Fruit fly (Drosophila melanogaster) whole organism, pupa: ENCODE measurements around the gene Pmvk.

ENCODE experiments used
- CG10348 ChIP-seq: fragments of 200-800 bp; sonication (Bioruptor generic); IDR thresholded peaks from 2 replicates; pipeline ENCODE4 v1.3.6; 2022; ENCODE audit warnings: missing biosample characterization, missing genetic modification characterization
- CG12605 ChIP-seq: fragments of 200-800 bp; sonication (Bioruptor generic); IDR thresholded peaks from 2 replicates; pipeline ENCODE4 v1.3.6; 2022; ENCODE audit warnings: missing biosample characterization, missing genetic modification characterization
- CG13204 ChIP-seq: fragments of 200-800 bp; sonication (Bioruptor generic); optimal IDR thresholded peaks from 2 replicates; lab custom pipeline; 2018; ENCODE audit warnings: missing biosample characterization, mild to moderate bottlenecking, missing genetic modification characterization, moderate library complexity
- CG14655 ChIP-seq: fragments of 200-800 bp; sonication (Bioruptor generic); optimal IDR thresholded peaks from 3 replicates; lab custom pipeline; 2017; ENCODE audit warnings: mild to moderate bottlenecking, missing biosample characterization, missing genetic modification reagents, missing genetic modification characterization
- CG15710 ChIP-seq: fragments of 200-800 bp; sonication (Bioruptor generic); optimal IDR thresholded peaks from 2 replicates; lab custom pipeline; 2018; ENCODE audit warnings: missing biosample characterization, mild to moderate bottlenecking, missing genetic modification characterization, moderate library complexity
- CG17806 ChIP-seq: fragments of 200-800 bp; sonication (Bioruptor generic); optimal IDR thresholded peaks from 2 replicates; lab custom pipeline; 2018; ENCODE audit warnings: missing biosample characterization, mild to moderate bottlenecking, missing genetic modification characterization, moderate library complexity
- CG32121 ChIP-seq: fragments of 200-800 bp; sonication (Bioruptor generic); IDR thresholded peaks from 2 replicates; pipeline ENCODE4 v1.3.6; 2022; ENCODE audit warnings: missing biosample characterization, missing genetic modification characterization
- CG34367 ChIP-seq: fragments of 200-800 bp; sonication (Bioruptor generic); optimal IDR thresholded peaks from 2 replicates; lab custom pipeline; 2018; ENCODE audit warnings: missing biosample characterization, mild to moderate bottlenecking, missing genetic modification characterization
- CG4496 ChIP-seq: fragments of 200-800 bp; sonication (Bioruptor generic); IDR thresholded peaks from 3 replicates; pipeline ENCODE4 v1.3.6; 2022; ENCODE audit warnings: missing biosample characterization, missing genetic modification characterization
- CG8159 ChIP-seq: fragments of 200-800 bp; sonication (Bioruptor generic); optimal IDR thresholded peaks from 3 replicates; lab custom pipeline; 2018; ENCODE audit warnings: missing biosample characterization, mild to moderate bottlenecking, missing genetic modification characterization, moderate library complexity
- CG8301 ChIP-seq: fragments of 200-800 bp; sonication (Bioruptor generic); optimal IDR thresholded peaks from 2 replicates; lab custom pipeline; 2018; ENCODE audit warnings: missing biosample characterization, mild to moderate bottlenecking, missing genetic modification characterization
- CG9948 ChIP-seq: fragments of 200-800 bp; sonication (Bioruptor generic); optimal IDR thresholded peaks from 2 replicates; lab custom pipeline; 2018; ENCODE audit warnings: missing biosample characterization, mild to moderate bottlenecking, missing genetic modification characterization, moderate library complexity
- D1 ChIP-seq: fragments of 200-800 bp; sonication (Bioruptor generic); optimal IDR thresholded peaks from 2 replicates; lab custom pipeline; 2018; ENCODE audit warnings: missing biosample characterization, mild to moderate bottlenecking, missing genetic modification characterization, moderate library complexity
- EcR ChIP-seq: fragments of 200-800 bp; sonication (Bioruptor generic); optimal IDR thresholded peaks from 3 replicates; lab custom pipeline; 2019; ENCODE audit warnings: missing biosample characterization, missing genetic modification characterization, mild to moderate bottlenecking, moderate library complexity, missing genetic modification reagents
- Ets98B ChIP-seq: fragments of 200-800 bp; sonication (Bioruptor generic); IDR thresholded peaks from 2 replicates; pipeline ENCODE4 v1.3.6; 2022; ENCODE audit warnings: missing biosample characterization, missing genetic modification characterization
- Pif1A ChIP-seq: fragments of 200-800 bp; sonication (Bioruptor generic); optimal IDR thresholded peaks from 3 replicates; lab custom pipeline; 2016; ENCODE audit warnings: missing biosample characterization, missing genetic modification characterization
- Pif1B ChIP-seq: fragments of 200-800 bp; sonication (Bioruptor generic); optimal IDR thresholded peaks from 3 replicates; lab custom pipeline; 2016; ENCODE audit warnings: missing biosample characterization, missing genetic modification characterization
- Snoo ChIP-seq: fragments of 200-800 bp; sonication (Bioruptor generic); optimal IDR thresholded peaks from 3 replicates; lab custom pipeline; 2017; ENCODE audit warnings: missing biosample characterization, mild to moderate bottlenecking, missing genetic modification characterization, inconsistent platforms
- fd96Ca ChIP-seq: fragments of 200-800 bp; sonication (Bioruptor generic); IDR thresholded peaks from 3 replicates; pipeline ENCODE4 v1.3.6; 2022; ENCODE audit warnings: missing biosample characterization, missing genetic modification characterization
- gl ChIP-seq: fragments of 200-800 bp; sonication (Bioruptor generic); optimal IDR thresholded peaks from 2 replicates; lab custom pipeline; 2018; ENCODE audit warnings: missing biosample characterization, mild to moderate bottlenecking, missing genetic modification characterization
- rn ChIP-seq: fragments of 200-800 bp; sonication (Bioruptor generic); IDR thresholded peaks from 2 replicates; pipeline ENCODE4 v1.3.6; 2022; ENCODE audit warnings: missing biosample characterization, missing genetic modification characterization

The Pmvk gene

DNA sequence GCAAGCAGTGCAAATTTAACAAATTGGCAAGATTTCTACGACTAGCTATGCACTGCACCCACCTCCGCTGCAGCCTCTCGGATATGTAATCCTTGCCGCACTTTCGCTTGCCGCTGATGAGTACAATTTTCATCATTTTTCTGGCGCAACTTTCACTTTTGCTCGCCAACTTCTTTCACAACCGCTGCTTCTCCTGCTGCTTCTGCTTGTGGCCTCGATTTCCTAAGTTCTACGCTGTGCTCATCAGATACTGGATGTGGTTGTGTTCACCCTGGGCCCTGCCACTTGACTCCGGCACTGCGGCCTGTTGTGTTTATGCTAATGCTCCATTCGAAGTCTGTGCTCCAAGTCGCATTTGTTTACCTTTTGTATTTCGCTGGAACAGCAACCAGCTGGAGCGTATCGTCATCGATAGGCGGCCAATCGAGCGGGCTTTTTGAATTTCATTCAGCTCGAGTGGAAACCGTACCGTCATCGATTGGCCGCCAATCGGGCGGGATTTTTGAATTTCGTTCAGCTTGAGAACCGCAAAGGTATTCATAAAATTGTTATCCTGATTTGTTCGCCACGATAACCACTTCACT is at the start of gene Pmvk:
Pmvk (minus strand) TSS at position 357 of the 584 bp plus-strand sequence.
- peak; percentile 31 for TF ChIP-seq CG8301 (tag; lab: Kevin White, UChicago)
- TF ChIP-seq EcR (GFP tag; lab: Kevin White, UChicago): no peak

DNA sequence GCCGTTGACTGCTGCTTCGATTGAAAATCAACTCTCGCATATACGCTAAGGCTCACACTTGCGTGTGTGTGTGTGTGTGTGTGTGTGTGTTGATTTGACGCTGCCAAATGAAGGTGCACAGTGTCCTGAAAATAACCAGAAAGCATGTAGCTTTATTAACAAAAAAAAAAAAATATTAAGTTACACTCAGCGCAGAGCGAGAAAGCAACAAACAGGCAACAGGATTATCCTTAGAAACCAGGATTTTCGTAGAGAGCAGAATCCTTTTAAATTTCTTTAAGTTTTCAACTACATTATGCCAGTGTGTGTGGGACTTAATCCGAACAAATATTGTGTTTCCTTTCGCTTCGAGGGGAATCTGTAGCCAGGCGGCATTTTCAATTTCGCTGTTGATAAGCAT is 47.9 kb upstream of the Pmvk start:
- TF ChIP-seq CG32121 (GFP tag; lab: Robert Waterston, UW) (no peak), CG17806 (tag; lab: Kevin White, UChicago) (no peak), CG9948 (no peak), CG12605 (no peak), CG8301 (tag; lab: Kevin White, UChicago) (no peak)

DNA sequence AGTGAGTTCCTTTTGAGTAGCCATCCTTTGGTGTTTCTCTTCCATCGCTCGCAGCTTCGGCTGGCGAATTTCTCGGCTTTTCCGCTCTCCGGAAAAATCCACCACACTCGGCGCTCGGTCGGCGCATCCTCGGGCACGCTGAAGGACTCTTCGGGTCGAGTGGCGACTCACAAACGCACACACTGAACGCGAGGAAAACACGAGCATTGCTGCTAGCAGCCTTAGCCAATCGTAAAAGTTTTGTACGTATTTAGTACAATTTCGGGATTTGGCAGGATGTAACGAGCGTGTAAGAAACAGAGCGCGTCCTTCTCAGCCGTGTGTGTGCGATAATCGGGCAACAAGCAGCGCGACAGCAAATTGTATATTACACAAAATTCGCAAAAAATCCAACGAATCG is 26.2 kb upstream of the Pmvk start, which contains the start of gene CG46244:
CG46244 (plus strand) TSS at position 252 of the 400 bp plus-strand sequence.
- TF ChIP-seq Snoo (no peak), CG17806 (tag; lab: Kevin White, UChicago) (no peak), CG8301 (tag; lab: Kevin White, UChicago) (no peak), Pif1B (GFP tag; lab: Kevin White, UChicago) (no peak), CG32121 (GFP tag; lab: Robert Waterston, UW) (no peak), D1 (tag; lab: Kevin White, UChicago) (no peak), gl (tag; lab: Kevin White, UChicago) (no peak), fd96Ca (GFP tag; lab: Robert Waterston, UW) (no peak), CG8159 (tag; lab: Kevin White, UChicago) (no peak), CG34367 (no peak), CG12605 (no peak), EcR (GFP tag; lab: Kevin White, UChicago) (no peak), CG4496 (no peak), rn (GFP tag; lab: Robert Waterston, UW) (no peak), CG13204 (GFP tag; lab: Kevin White, UChicago) (no peak), Ets98B (GFP tag; lab: Robert Waterston, UW) (no peak)

DNA sequence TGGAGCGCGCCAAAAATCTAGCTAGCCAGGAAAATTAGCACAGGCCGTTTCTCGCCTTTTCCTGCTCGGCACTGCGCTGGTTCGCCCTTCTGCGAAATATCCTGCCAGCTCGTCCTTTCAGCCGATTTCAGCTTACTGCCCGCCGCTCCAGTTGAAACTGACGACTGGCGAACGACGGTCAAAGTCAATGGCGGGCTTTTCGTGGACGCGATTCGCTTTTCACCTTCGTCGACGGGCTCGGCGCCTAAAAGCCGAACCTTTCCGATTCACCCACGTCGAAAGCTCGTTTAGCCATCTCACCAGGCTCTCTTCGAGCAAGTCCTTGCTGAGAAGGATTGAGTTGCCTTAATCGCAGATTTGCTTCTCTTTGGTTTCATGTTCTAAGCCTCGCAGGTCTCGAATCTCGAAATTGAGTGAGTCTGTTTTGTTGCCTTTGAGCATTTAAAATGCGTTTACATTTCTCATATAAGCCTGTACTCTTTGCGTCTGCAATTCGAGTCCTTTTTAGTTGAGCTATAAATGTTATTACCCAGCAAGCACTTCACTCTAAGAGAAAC is 25.3 kb upstream of the Pmvk start:
- no peak for TF ChIP-seq CG8301 (tag; lab: Kevin White, UChicago)
- TF ChIP-seq Ets98B (GFP tag; lab: Robert Waterston, UW): no peak
- TF ChIP-seq CG14655: no peak
- TF ChIP-seq gl (tag; lab: Kevin White, UChicago): no peak
- TF ChIP-seq CG10348 (GFP tag; lab: Robert Waterston, UW): no peak
- no peak for TF ChIP-seq Pif1A (GFP tag; lab: Kevin White, UChicago)
- no peak for TF ChIP-seq CG12605
- TF ChIP-seq CG4496: no peak
- no peak for TF ChIP-seq rn (GFP tag; lab: Robert Waterston, UW)
- TF ChIP-seq CG17806 (tag; lab: Kevin White, UChicago): no peak
- no peak for TF ChIP-seq fd96Ca (GFP tag; lab: Robert Waterston, UW)
- no peak for TF ChIP-seq CG8159 (tag; lab: Kevin White, UChicago)
- no peak for TF ChIP-seq CG9948
- TF ChIP-seq CG15710: no peak
- TF ChIP-seq CG13204 (GFP tag; lab: Kevin White, UChicago): no peak
- TF ChIP-seq EcR (GFP tag; lab: Kevin White, UChicago): no peak

DNA sequence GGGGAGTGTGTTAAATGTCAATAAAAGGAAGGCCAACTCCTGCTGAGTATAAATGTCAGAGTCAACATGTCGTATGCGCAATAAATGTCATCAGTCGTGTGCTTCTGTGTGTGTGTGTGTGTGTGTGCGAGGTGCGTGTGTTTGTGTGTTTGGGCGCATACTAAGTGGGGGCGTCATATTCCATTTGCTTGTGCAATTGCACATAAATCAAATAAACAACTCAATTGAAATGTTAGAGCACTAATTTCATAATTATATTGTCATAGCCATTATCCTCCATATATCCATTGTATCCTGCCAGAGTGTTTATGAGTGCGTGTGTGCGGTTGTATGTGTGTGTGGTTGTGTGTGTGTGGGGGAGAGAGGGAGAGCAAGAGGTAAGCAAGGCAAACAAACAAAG is 14.0 kb upstream of the Pmvk start:
- no peak for TF ChIP-seq gl (tag; lab: Kevin White, UChicago)
- no peak for TF ChIP-seq CG8301 (tag; lab: Kevin White, UChicago)
- TF ChIP-seq CG15710: no peak
- TF ChIP-seq rn (GFP tag; lab: Robert Waterston, UW): no peak
- TF ChIP-seq, all 21 proteins: peak for 0

DNA sequence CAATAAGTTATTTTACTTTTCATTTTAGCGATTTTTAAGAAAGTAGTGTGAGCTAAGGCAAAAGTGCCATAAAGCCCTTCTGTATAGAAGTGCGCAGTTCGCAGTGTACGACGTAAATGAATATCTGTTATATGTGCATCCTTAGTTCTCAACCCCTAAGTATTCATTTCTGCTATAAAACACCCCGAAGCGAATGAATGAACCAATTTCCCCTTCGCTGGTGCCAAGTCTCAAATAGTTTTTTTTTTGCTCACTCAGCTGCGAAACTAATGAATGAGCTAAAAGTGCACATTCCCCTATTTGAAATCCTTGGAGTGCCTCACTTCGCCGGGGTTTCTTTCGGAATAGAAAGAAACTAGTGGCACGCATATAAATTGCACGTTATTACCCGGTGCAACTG is 10.5 kb upstream of the Pmvk start:
- no peak for TF ChIP-seq rn (GFP tag; lab: Robert Waterston, UW)
- no peak for TF ChIP-seq CG32121 (GFP tag; lab: Robert Waterston, UW)
- no peak for TF ChIP-seq Pif1B (GFP tag; lab: Kevin White, UChicago)
- TF ChIP-seq Pif1A (GFP tag; lab: Kevin White, UChicago): no peak
- TF ChIP-seq CG4496: no peak
- TF ChIP-seq CG14655: no peak
- TF ChIP-seq fd96Ca (GFP tag; lab: Robert Waterston, UW): no peak
- TF ChIP-seq CG34367: no peak
- TF ChIP-seq CG17806 (tag; lab: Kevin White, UChicago): no peak
- TF ChIP-seq gl (tag; lab: Kevin White, UChicago): no peak

DNA sequence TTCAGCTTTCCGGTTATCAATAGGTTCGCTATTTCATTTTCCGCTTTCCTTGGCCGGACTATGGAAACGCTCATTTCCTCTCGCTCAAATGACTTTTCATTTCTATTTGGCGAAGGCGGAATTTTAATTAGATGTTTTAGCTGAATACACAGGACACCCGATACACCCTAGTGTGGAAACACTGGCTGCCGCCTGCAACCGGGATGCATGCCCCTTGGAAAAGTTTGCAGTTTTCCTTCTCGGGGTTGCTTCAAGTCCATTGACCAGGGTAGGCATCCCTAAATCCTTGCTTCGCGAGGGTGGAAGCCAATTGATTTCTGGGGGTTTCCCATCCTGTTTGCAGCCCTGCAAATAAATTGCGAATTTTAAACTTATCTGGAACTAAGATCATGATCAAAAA is 8.8 kb upstream of the Pmvk start:
- TF ChIP-seq CG8301 (tag; lab: Kevin White, UChicago): no peak
- no peak for TF ChIP-seq fd96Ca (GFP tag; lab: Robert Waterston, UW)
- TF ChIP-seq Pif1B (GFP tag; lab: Kevin White, UChicago): no peak
- no peak for TF ChIP-seq CG4496
- no peak for TF ChIP-seq CG14655
- TF ChIP-seq CG8159 (tag; lab: Kevin White, UChicago): no peak
- TF ChIP-seq CG34367: no peak
- no peak for TF ChIP-seq rn (GFP tag; lab: Robert Waterston, UW)
- no peak for TF ChIP-seq EcR (GFP tag; lab: Kevin White, UChicago)
- TF ChIP-seq CG13204 (GFP tag; lab: Kevin White, UChicago): no peak
- TF ChIP-seq CG32121 (GFP tag; lab: Robert Waterston, UW): no peak
